Worm (Caenorhabditis elegans) whole organism, late embryonic: ENCODE results near the gene K08H2.2.

Experiments
- K09A11.1 ChIP-seq: sonication (generic microtip); optimal IDR thresholded peaks from 2 replicates; lab custom pipeline; 2017; ENCODE audit warnings: antibody characterized with exemption, mild to moderate bottlenecking, missing genetic modification characterization, missing compliant biosample characterization; ENCODE audit not compliant: insufficient read depth
- ama-1 ChIP-seq: fragments of 150-350 bp; optimal IDR thresholded peaks from 2 replicates; lab custom pipeline; 2014
- ceh-45 ChIP-seq: fragments of 200-800 bp; sonication (Bioruptor generic); IDR thresholded peaks from 2 replicates; pipeline ENCODE4 v1.3.6; 2022; ENCODE audit warnings: missing genetic modification reagents, missing genetic modification characterization, missing compliant biosample characterization
- elt-2 ChIP-seq: sonication (generic microtip); optimal IDR thresholded peaks from 2 replicates; lab custom pipeline; 2016; ENCODE audit warnings: missing genetic modification reagents, missing genetic modification characterization, missing compliant biosample characterization
- lim-6 ChIP-seq: sonication (generic microtip); optimal IDR thresholded peaks from 2 replicates; lab custom pipeline; 2016; ENCODE audit warnings: missing genetic modification characterization, missing compliant biosample characterization
- lin-11 ChIP-seq: fragments of 200-800 bp; sonication (Bioruptor generic); optimal IDR thresholded peaks from 2 replicates; lab custom pipeline; 2018; ENCODE audit warnings: mild to moderate bottlenecking, missing genetic modification characterization, missing compliant biosample characterization
- mec-3 ChIP-seq: sonication (generic microtip); optimal IDR thresholded peaks from 2 replicates; lab custom pipeline; 2016; ENCODE audit warnings: borderline replicate concordance, missing genetic modification characterization, missing compliant biosample characterization
- pha-2 ChIP-seq: sonication (generic microtip); optimal IDR thresholded peaks from 2 replicates; lab custom pipeline; 2017; ENCODE audit warnings: mild to moderate bottlenecking, missing genetic modification characterization, missing compliant biosample characterization
- pros-1 ChIP-seq: fragments of 150-350 bp; optimal IDR thresholded peaks from 2 replicates; lab custom pipeline; 2014; ENCODE audit warnings: missing biosample characterization, missing genetic modification reagents, missing genetic modification characterization
- unc-3 ChIP-seq, 2 experiments: fragments of 200-800 bp in 1 of 2; sonication (Bioruptor generic) in 1 of 2; sonication (generic microtip) in 1 of 2; conservative IDR thresholded peaks in 1 of 2; optimal IDR thresholded peaks in 1 of 2; 2 replicates each; pipeline versions ENCODE4 v1.3.6 to Lab custom; 2016 to 2022; ENCODE audit warnings: missing compliant biosample characterization in 2 of 2, missing genetic modification characterization in 2 of 2, missing genetic modification reagents in 1 of 2
- unc-55 ChIP-seq: sonication (generic microtip); optimal IDR thresholded peaks from 2 replicates; lab custom pipeline; 2017; ENCODE audit warnings: missing biosample characterization, missing genetic modification reagents, missing genetic modification characterization

ce11 chrX:13223437-13223836, 11.3 kb downstream of the K08H2.2 start, which contains the start of gene skr-20:
- TF ChIP-seq lim-6 (no peak), elt-2 (tag; lab: Kevin White, UChicago) (no peak), ama-1 (lab: Kevin White, UChicago) (no peak), ceh-45 (GFP tag; lab: Robert Waterston, UW) (no peak), mec-3 (tag; lab: Kevin White, UChicago) (no peak), pha-2 (tag; lab: Kevin White, UChicago) (no peak), unc-55 (GFP tag; lab: Kevin White, UChicago) (no peak), unc-3 (GFP tag; conservative IDR thresholded peaks at IDR 0.05; lab: Robert Waterston, UW) (no peak), unc-3 (tag; optimal IDR thresholded peaks at IDR 0.05; lab: Kevin White, UChicago) (no peak), pros-1 (no peak), lin-11 (no peak), K09A11.1 (tag; lab: Kevin White, UChicago) (no peak)
